Worm (Caenorhabditis elegans) whole organism, L4 larva: ENCODE data around the gene C45B2.1.

Experiments
- D1046.2 ChIP-seq: fragments of 200-800 bp; sonication (Bioruptor generic); IDR thresholded peaks from 2 replicates; pipeline ENCODE4 v1.3.6; 2022; ENCODE audit warnings: missing genetic modification characterization, missing compliant biosample characterization
- F37D6.2 ChIP-seq: sonication (generic microtip); optimal IDR thresholded peaks from 2 replicates; lab custom pipeline; 2016; ENCODE audit warnings: mild to moderate bottlenecking, missing genetic modification characterization, missing compliant biosample characterization
- R02D3.7 ChIP-seq: fragments of 150-350 bp; sonication (generic microtip); optimal IDR thresholded peaks from 3 replicates; lab custom pipeline; 2014; ENCODE audit warnings: missing biosample characterization, missing genetic modification characterization
- T26A8.4 ChIP-seq: fragments of 200-800 bp; sonication (Bioruptor generic); IDR thresholded peaks from 2 replicates; pipeline ENCODE4 v1.3.6; 2022; ENCODE audit warnings: missing genetic modification characterization, missing compliant biosample characterization
- Y105C5A.15 ChIP-seq: fragments of 200-800 bp; sonication (Bioruptor generic); IDR thresholded peaks from 2 replicates; pipeline ENCODE4 v1.3.6; 2022; ENCODE audit warnings: missing genetic modification characterization, missing compliant biosample characterization
- Y48G9A.11 ChIP-seq: fragments of 200-800 bp; sonication (Bioruptor generic); IDR thresholded peaks from 2 replicates; pipeline ENCODE4 v1.3.6; 2022; ENCODE audit warnings: missing genetic modification reagents, missing genetic modification characterization, missing compliant biosample characterization
- Y5F2A.4 ChIP-seq: fragments of 200-800 bp; sonication (Bioruptor generic); optimal IDR thresholded peaks from 2 replicates; lab custom pipeline; 2018; ENCODE audit warnings: mild to moderate bottlenecking, missing genetic modification characterization, missing compliant biosample characterization
- ZK546.5 ChIP-seq, 2 experiments: sonication (generic microtip); optimal IDR thresholded peaks; 2 replicates each; lab custom pipeline; 2017; ENCODE audit warnings: missing biosample characterization in 2 of 2, missing genetic modification characterization in 2 of 2
- aha-1 ChIP-seq: fragments of 150-350 bp; peaks from one replicate; lab custom pipeline; 2014; ENCODE audit warnings: missing biosample characterization, missing genetic modification characterization
- ama-1 ChIP-seq: fragments of 150-350 bp; optimal IDR thresholded peaks from 2 replicates; lab custom pipeline; 2014; ENCODE audit warnings: inconsistent platforms, mixed read lengths
- arid-1 ChIP-seq: fragments of 200-800 bp; sonication (Bioruptor generic); conservative IDR thresholded peaks from 2 replicates; pipeline ENCODE4 v1.3.6; 2022; ENCODE audit warnings: missing genetic modification reagents, missing genetic modification characterization, missing compliant biosample characterization
- ceh-20 ChIP-seq: fragments of 200-800 bp; sonication (Bioruptor generic); IDR thresholded peaks from 2 replicates; pipeline ENCODE4 v1.3.6; 2022; ENCODE audit warnings: missing genetic modification reagents, missing genetic modification characterization, missing compliant biosample characterization
- ceh-32 ChIP-seq: sonication (generic microtip); optimal IDR thresholded peaks from 2 replicates; lab custom pipeline; 2016; ENCODE audit warnings: mild to moderate bottlenecking, missing genetic modification characterization, missing compliant biosample characterization; ENCODE audit not compliant: poor library complexity
- ctbp-1 ChIP-seq: fragments of 200-800 bp; sonication (Bioruptor generic); IDR thresholded peaks from 2 replicates; pipeline ENCODE4 v1.3.6; 2022; ENCODE audit warnings: missing genetic modification reagents, missing genetic modification characterization, missing compliant biosample characterization
- daf-12 ChIP-seq: fragments of 150-350 bp; optimal IDR thresholded peaks from 2 replicates; lab custom pipeline; 2014; ENCODE audit warnings: missing biosample characterization, missing genetic modification reagents, missing genetic modification characterization
- daf-16 ChIP-seq, 3 experiments: sonication (generic microtip); optimal IDR thresholded peaks; 2 replicates each; lab custom pipeline; 2016 to 2017; ENCODE audit warnings: missing genetic modification characterization in 3 of 3, missing genetic modification reagents in 3 of 3, mild to moderate bottlenecking in 2 of 3, missing compliant biosample characterization in 2 of 3, missing biosample characterization in 1 of 3, moderate library complexity in 1 of 3
- daf-19 ChIP-seq: fragments of 200-800 bp; sonication (Bioruptor generic); conservative IDR thresholded peaks from 2 replicates; pipeline ENCODE4 v1.3.6; 2022; ENCODE audit warnings: missing genetic modification characterization, missing compliant biosample characterization
- dmd-6 ChIP-seq: fragments of 200-800 bp; sonication (Bioruptor generic); IDR thresholded peaks from 2 replicates; pipeline ENCODE4 v1.3.6; 2022; ENCODE audit warnings: missing genetic modification reagents, missing genetic modification characterization, missing compliant biosample characterization
- dmd-8 ChIP-seq: fragments of 200-800 bp; sonication (Bioruptor generic); IDR thresholded peaks from 2 replicates; pipeline ENCODE4 v1.3.6; 2022; ENCODE audit warnings: missing genetic modification characterization, missing compliant biosample characterization
- dpl-1 ChIP-seq: fragments of 150-350 bp; optimal IDR thresholded peaks from 2 replicates; lab custom pipeline; 2014; ENCODE audit warnings: missing biosample characterization, missing genetic modification reagents, missing genetic modification characterization
- egl-27 ChIP-seq: sonication (generic microtip); optimal IDR thresholded peaks from 3 replicates; lab custom pipeline; 2017; ENCODE audit warnings: missing biosample characterization, missing genetic modification reagents, missing genetic modification characterization
- egl-43 ChIP-seq: fragments of 200-800 bp; sonication (Bioruptor generic); IDR thresholded peaks from 2 replicates; pipeline ENCODE4 v1.3.6; 2022; ENCODE audit warnings: missing genetic modification reagents, missing genetic modification characterization, missing compliant biosample characterization
- fos-1 ChIP-seq: fragments of 150-350 bp; optimal IDR thresholded peaks from 2 replicates; lab custom pipeline; 2014; ENCODE audit warnings: missing biosample characterization, missing genetic modification characterization
- gei-8 ChIP-seq: fragments of 200-800 bp; sonication (Bioruptor generic); optimal IDR thresholded peaks from 2 replicates; lab custom pipeline; 2018; ENCODE audit warnings: mild to moderate bottlenecking, missing genetic modification characterization, missing compliant biosample characterization
- hif-1 ChIP-seq, 2 experiments: sonication (generic microtip); optimal IDR thresholded peaks; 2 replicates each; lab custom pipeline; 2016 to 2017; ENCODE audit warnings: missing compliant biosample characterization in 2 of 2, missing genetic modification characterization in 2 of 2, missing genetic modification reagents in 2 of 2, missing genotype in 2 of 2, mild to moderate bottlenecking in 1 of 2
- hlh-11 ChIP-seq: fragments of 200-800 bp; sonication (Bioruptor generic); optimal IDR thresholded peaks from 2 replicates; lab custom pipeline; 2018; ENCODE audit warnings: mild to moderate bottlenecking, missing genetic modification characterization, missing compliant biosample characterization
- hmg-1.1 ChIP-seq: fragments of 200-800 bp; sonication (Bioruptor generic); IDR thresholded peaks from 2 replicates; pipeline ENCODE4 v1.3.6; 2022; ENCODE audit warnings: missing genetic modification reagents, missing genetic modification characterization, missing compliant biosample characterization
- lin-13 ChIP-seq: fragments of 150-350 bp; optimal IDR thresholded peaks from 2 replicates; lab custom pipeline; 2014; ENCODE audit warnings: missing biosample characterization, missing genetic modification reagents, missing genetic modification characterization
- lin-39 ChIP-seq: fragments of 150-350 bp; optimal IDR thresholded peaks from 2 replicates; lab custom pipeline; 2014; ENCODE audit warnings: missing biosample characterization, missing genetic modification reagents, missing genetic modification characterization
- mdl-1 ChIP-seq, 2 experiments: fragments of 150-350 bp in 1 of 2; sonication (generic microtip) in 1 of 2; optimal IDR thresholded peaks; 2 replicates each; lab custom pipeline; 2014 to 2017; ENCODE audit warnings: missing biosample characterization in 2 of 2, missing genetic modification characterization in 2 of 2
- mep-1 ChIP-seq: fragments of 150-350 bp; sonication (generic microtip); optimal IDR thresholded peaks from 3 replicates; lab custom pipeline; 2014; ENCODE audit warnings: missing biosample characterization, missing genetic modification characterization
- mes-2 ChIP-seq: sonication (generic microtip); optimal IDR thresholded peaks from 2 replicates; lab custom pipeline; 2016; ENCODE audit warnings: missing genotype, mild to moderate bottlenecking, missing genetic modification characterization, missing compliant biosample characterization; ENCODE audit not compliant: poor library complexity, severe bottlenecking
- nhr-10 ChIP-seq: fragments of 150-350 bp; optimal IDR thresholded peaks from 2 replicates; lab custom pipeline; 2014; ENCODE audit warnings: missing biosample characterization, missing genetic modification characterization
- nhr-102 ChIP-seq: sonication (generic microtip); optimal IDR thresholded peaks from 2 replicates; lab custom pipeline; 2016; ENCODE audit warnings: mild to moderate bottlenecking, missing genetic modification characterization, moderate library complexity, missing compliant biosample characterization
- nhr-28 ChIP-seq: fragments of 150-350 bp; optimal IDR thresholded peaks from 2 replicates; lab custom pipeline; 2014; ENCODE audit warnings: missing biosample characterization, missing genetic modification characterization
- nhr-41 ChIP-seq: fragments of 200-800 bp; sonication (Bioruptor generic); IDR thresholded peaks from 2 replicates; pipeline ENCODE4 v1.3.6; 2022; ENCODE audit warnings: missing genetic modification reagents, missing genetic modification characterization, missing compliant biosample characterization
- nhr-48 ChIP-seq: sonication (generic microtip); optimal IDR thresholded peaks from 2 replicates; lab custom pipeline; 2016; ENCODE audit warnings: mild to moderate bottlenecking, missing genetic modification characterization, missing compliant biosample characterization
- nhr-6 ChIP-seq: fragments of 150-350 bp; optimal IDR thresholded peaks from 2 replicates; lab custom pipeline; 2014; ENCODE audit warnings: missing biosample characterization, missing genetic modification characterization
- nhr-77 ChIP-seq: fragments of 150-350 bp; optimal IDR thresholded peaks from 2 replicates; lab custom pipeline; 2014; ENCODE audit warnings: missing biosample characterization, missing genetic modification characterization
- pha-4 ChIP-seq, 2 experiments: fragments of 150-350 bp in 1 of 2; fragments of 200-800 bp in 1 of 2; sonication (Bioruptor generic) in 1 of 2; IDR thresholded peaks in 1 of 2; optimal IDR thresholded peaks in 1 of 2; 2 replicates each; pipeline versions ENCODE4 v1.3.6 to Lab custom; 2014 to 2022; ENCODE audit warnings: missing genetic modification characterization in 2 of 2, missing genetic modification reagents in 2 of 2, missing biosample characterization in 1 of 2, missing compliant biosample characterization in 1 of 2
- php-3 ChIP-seq: fragments of 200-800 bp; sonication (Bioruptor generic); IDR thresholded peaks from 2 replicates; pipeline ENCODE4 v1.3.6; 2022; ENCODE audit warnings: missing genetic modification reagents, missing genetic modification characterization, missing compliant biosample characterization
- rbr-2 ChIP-seq: sonication (generic microtip); optimal IDR thresholded peaks from 2 replicates; lab custom pipeline; 2016; ENCODE audit warnings: missing genotype, missing genetic modification characterization, missing compliant biosample characterization
- saeg-2 ChIP-seq: fragments of 200-800 bp; sonication (Bioruptor generic); IDR thresholded peaks from 2 replicates; pipeline ENCODE4 v1.3.6; 2022; ENCODE audit warnings: missing genetic modification reagents, missing genetic modification characterization, missing compliant biosample characterization
- sdz-12 ChIP-seq: fragments of 200-800 bp; sonication (Bioruptor generic); optimal IDR thresholded peaks from 2 replicates; lab custom pipeline; 2018; ENCODE audit warnings: mild to moderate bottlenecking, missing genetic modification characterization, missing compliant biosample characterization
- tag-97 ChIP-seq: fragments of 200-800 bp; sonication (Bioruptor generic); IDR thresholded peaks from 2 replicates; pipeline ENCODE4 v1.3.6; 2022; ENCODE audit warnings: missing genetic modification characterization, missing compliant biosample characterization
- tra-1 ChIP-seq: fragments of 200-800 bp; sonication (Bioruptor generic); IDR thresholded peaks from 2 replicates; pipeline ENCODE4 v1.3.6; 2022; ENCODE audit warnings: missing genetic modification reagents, missing genetic modification characterization, missing compliant biosample characterization
- unc-130 ChIP-seq: sonication (generic microtip); optimal IDR thresholded peaks from 2 replicates; lab custom pipeline; 2016; ENCODE audit warnings: missing genetic modification reagents, missing genetic modification characterization, missing compliant biosample characterization
- zag-1 ChIP-seq: fragments of 150-350 bp; optimal IDR thresholded peaks from 2 replicates; lab custom pipeline; 2014; ENCODE audit warnings: missing biosample characterization, missing genetic modification characterization
- zfp-2 ChIP-seq: sonication (generic microtip); optimal IDR thresholded peaks from 2 replicates; lab custom pipeline; 2016; ENCODE audit warnings: mild to moderate bottlenecking, missing genetic modification characterization, missing compliant biosample characterization
- zfp-3 ChIP-seq: fragments of 200-800 bp; sonication (Bioruptor generic); conservative IDR thresholded peaks from 2 replicates; pipeline ENCODE4 v1.3.6; 2022; ENCODE audit warnings: missing genetic modification reagents, missing genetic modification characterization, missing compliant biosample characterization
- zip-2 ChIP-seq: fragments of 150-350 bp; optimal IDR thresholded peaks from 2 replicates; lab custom pipeline; 2014; ENCODE audit warnings: missing biosample characterization, missing genetic modification characterization

C45B2.1 gene

DNA sequence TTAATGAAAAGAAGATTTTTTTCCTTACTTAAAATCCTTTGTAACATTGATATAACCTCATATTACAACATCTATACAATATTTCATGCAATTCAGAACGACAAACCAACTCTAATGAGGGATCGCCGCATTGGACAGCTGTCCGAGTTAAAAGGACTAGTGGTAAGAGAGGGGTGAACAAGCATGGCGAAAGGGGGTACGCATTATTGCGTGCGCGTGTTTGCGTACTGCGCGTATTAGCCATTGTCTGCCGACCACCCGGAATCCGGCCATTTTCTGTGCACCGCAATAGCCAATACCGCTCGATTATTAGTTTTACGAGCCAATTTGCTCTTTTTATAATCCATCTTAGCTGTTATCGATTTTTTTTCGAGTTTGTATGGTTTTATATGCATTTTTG is 11.6 kb downstream of the C45B2.1 start, which contains the start of gene C15H9.4 (continued):
- no peak for TF ChIP-seq tra-1 (GFP tag; lab: Robert Waterston, UW)
- TF ChIP-seq zag-1, result no peak
- peak; percentile 4 for TF ChIP-seq nhr-102
- no peak for TF ChIP-seq F37D6.2 (tag; lab: Kevin White, UChicago)
- no peak; the same call in 1 of the 2 replicates for TF ChIP-seq dmd-6 (GFP tag; lab: Robert Waterston, UW)
- TF ChIP-seq aha-1 (tag; lab: Kevin White, UChicago), result peak; percentile 54
- TF ChIP-seq arid-1, result peak; percentile 25; the same call in 1 of the 2 replicates
- TF ChIP-seq mes-2, result peak; percentile 71
- peak; percentile 30 for TF ChIP-seq hlh-11
- no peak for TF ChIP-seq tag-97 (GFP tag; lab: Robert Waterston, UW)
- no peak for TF ChIP-seq daf-19 (GFP tag; lab: Robert Waterston, UW)
- no peak for TF ChIP-seq gei-8 (GFP tag; lab: Kevin White, UChicago)
- no peak for TF ChIP-seq zfp-3
- no peak for TF ChIP-seq Y5F2A.4 (GFP tag; lab: Kevin White, UChicago)
- TF ChIP-seq Y48G9A.11 (GFP tag; lab: Robert Waterston, UW), result no peak
- TF ChIP-seq nhr-41 (GFP tag; lab: Robert Waterston, UW), result no peak
- no peak for TF ChIP-seq nhr-28 (tag; lab: Kevin White, UChicago)
- no peak for TF ChIP-seq nhr-77
- no peak for TF ChIP-seq daf-16 (GFP tag; optimal IDR thresholded peaks at IDR 0.05; lab: Kevin White, UChicago)
- TF ChIP-seq daf-16 (tag; optimal IDR thresholded peaks at IDR 0.05; lab: Kevin White, UChicago), result peak; percentile 34
- TF ChIP-seq lin-13, result peak; percentile 27
- no peak for TF ChIP-seq dmd-8
- peak; percentile 21; the same call in 1 of the 2 replicates for TF ChIP-seq T26A8.4 (GFP tag; lab: Robert Waterston, UW)
- TF ChIP-seq hif-1 (tag; optimal IDR thresholded peaks at IDR 0.05; lab: Kevin White, UChicago), result peak in 1 of 2 experiments; percentile 31
- no peak for TF ChIP-seq daf-12
- no peak for TF ChIP-seq ZK546.5 (tag; optimal IDR thresholded peaks at IDR 0.05; lab: Kevin White, UChicago)
- peak; percentile 68 for TF ChIP-seq mep-1 (tag; lab: Kevin White, UChicago)
- peak in 1 of 2 experiments; percentile 7 for TF ChIP-seq mdl-1 (tag; optimal IDR thresholded peaks at IDR 0.05; lab: Kevin White, UChicago)
- TF ChIP-seq zfp-2 (tag; lab: Kevin White, UChicago), result no peak
- no peak for TF ChIP-seq D1046.2 (GFP tag; lab: Robert Waterston, UW)
- TF ChIP-seq rbr-2 (tag; lab: Kevin White, UChicago), result peak; percentile 8
- no peak for TF ChIP-seq pha-4 (GFP tag; IDR thresholded peaks at IDR 0.05; lab: Robert Waterston, UW)
- TF ChIP-seq pha-4 (tag; optimal IDR thresholded peaks at IDR 0.05; lab: Kevin White, UChicago), result no peak
- no peak for TF ChIP-seq nhr-48 (tag; lab: Kevin White, UChicago)
- TF ChIP-seq R02D3.7, result no peak
- no peak for TF ChIP-seq saeg-2 (GFP tag; lab: Robert Waterston, UW)
- TF ChIP-seq ceh-32, result no peak
- TF ChIP-seq hmg-1.1 (GFP tag; lab: Robert Waterston, UW), result peak; percentile 73
- no peak for TF ChIP-seq zip-2
- no peak for TF ChIP-seq ama-1
- no peak for TF ChIP-seq fos-1 (tag; lab: Kevin White, UChicago)
- TF ChIP-seq nhr-6 (tag; lab: Kevin White, UChicago), result peak; percentile 19
- peak; percentile 56 for TF ChIP-seq ctbp-1 (GFP tag; lab: Robert Waterston, UW)
- no peak for TF ChIP-seq ceh-20 (GFP tag; lab: Robert Waterston, UW)
- TF ChIP-seq unc-130 (GFP tag; lab: Kevin White, UChicago), result no peak
- no peak for TF ChIP-seq lin-39 (tag; lab: Kevin White, UChicago)
- no peak for TF ChIP-seq dpl-1 (GFP tag; lab: Kevin White, UChicago)
- no peak for TF ChIP-seq Y105C5A.15 (GFP tag; lab: Robert Waterston, UW)
- 0 out of 2 replicates have a peak, but pooled peaks have one; percentile 26 for TF ChIP-seq php-3 (GFP tag; lab: Robert Waterston, UW)
- TF ChIP-seq nhr-10 (tag; lab: Kevin White, UChicago), result no peak
- TF ChIP-seq egl-27 (tag; lab: Kevin White, UChicago), result no peak
- TF ChIP-seq egl-43 (GFP tag; lab: Robert Waterston, UW), result 0 out of 2 replicates have a peak, but pooled peaks have one; percentile 17
- TF ChIP-seq sdz-12, result no peak
